Fruit fly (Drosophila melanogaster) whole organism, adult: ENCODE results near the gene CG4577.
A peak's percentile ranks its signal among the peaks of the same experiment; 100 is the strongest.

Experiments used
- CG11617 ChIP-seq: fragments of 200-800 bp; sonication (Bioruptor generic); optimal IDR thresholded peaks from 2 replicates; lab custom pipeline; 2017; ENCODE audit warnings: mild to moderate bottlenecking, missing biosample characterization, missing genetic modification reagents, missing genetic modification characterization
- CG12768 ChIP-seq: fragments of 200-800 bp; sonication (Bioruptor generic); optimal IDR thresholded peaks from 2 replicates; lab custom pipeline; 2017; ENCODE audit warnings: missing biosample characterization, missing genetic modification characterization, mild to moderate bottlenecking, moderate library complexity, missing genetic modification reagents
- CG14711 ChIP-seq: fragments of 200-800 bp; sonication (Bioruptor generic); optimal IDR thresholded peaks from 2 replicates; lab custom pipeline; 2018; ENCODE audit warnings: missing biosample characterization, mild to moderate bottlenecking, missing genetic modification characterization, moderate library complexity
- CG1620 ChIP-seq: fragments of 200-800 bp; sonication (Bioruptor generic); optimal IDR thresholded peaks from 2 replicates; lab custom pipeline; 2016; ENCODE audit warnings: missing biosample characterization, missing genetic modification characterization
- CG33017 ChIP-seq: fragments of 200-800 bp; sonication (Bioruptor generic); optimal IDR thresholded peaks from 2 replicates; lab custom pipeline; 2018; ENCODE audit warnings: missing biosample characterization, mild to moderate bottlenecking, missing genetic modification characterization, moderate library complexity
- CG5204 ChIP-seq: fragments of 200-800 bp; sonication (Bioruptor generic); optimal IDR thresholded peaks from 2 replicates; lab custom pipeline; 2016; ENCODE audit warnings: missing biosample characterization, missing genetic modification characterization
- CG7045 ChIP-seq: fragments of 200-800 bp; sonication (Bioruptor generic); optimal IDR thresholded peaks from 2 replicates; lab custom pipeline; 2017; ENCODE audit warnings: missing biosample characterization, mild to moderate bottlenecking, missing genetic modification characterization
- CG7101 ChIP-seq: fragments of 200-800 bp; sonication (Bioruptor generic); optimal IDR thresholded peaks from 2 replicates; lab custom pipeline; 2018; ENCODE audit warnings: missing biosample characterization, mild to moderate bottlenecking, missing genetic modification characterization, moderate library complexity
- Clk ChIP-seq: fragments of 200-800 bp; sonication (Bioruptor generic); optimal IDR thresholded peaks from 2 replicates; lab custom pipeline; 2017; ENCODE audit warnings: missing biosample characterization, missing genetic modification characterization
- Crg-1 ChIP-seq: fragments of 200-800 bp; sonication (Bioruptor generic); optimal IDR thresholded peaks from 2 replicates; lab custom pipeline; 2016; ENCODE audit warnings: missing biosample characterization, missing genetic modification characterization
- Hr96 ChIP-seq: fragments of 200-800 bp; sonication (Bioruptor generic); optimal IDR thresholded peaks from 2 replicates; lab custom pipeline; 2016; ENCODE audit warnings: missing biosample characterization, missing genetic modification characterization
- Mnt ChIP-seq: fragments of 200-800 bp; sonication (Bioruptor generic); optimal IDR thresholded peaks from 2 replicates; lab custom pipeline; 2016; ENCODE audit warnings: missing biosample characterization, mild to moderate bottlenecking, missing genetic modification characterization
- bab1 ChIP-seq: fragments of 200-800 bp; sonication (Bioruptor generic); optimal IDR thresholded peaks from 3 replicates; lab custom pipeline; 2019; ENCODE audit warnings: missing biosample characterization, mild to moderate bottlenecking, missing genetic modification characterization, moderate library complexity
- cic ChIP-seq: fragments of 200-800 bp; sonication (Bioruptor generic); optimal IDR thresholded peaks from 2 replicates; lab custom pipeline; 2017; ENCODE audit warnings: missing biosample characterization, mild to moderate bottlenecking, missing genetic modification characterization, moderate library complexity
- cnc ChIP-seq, 2 experiments: fragments of >200 bp; optimal IDR thresholded peaks; 2 replicates each; lab custom pipeline; 2017
- kay ChIP-seq: fragments of 200-800 bp; sonication (Bioruptor generic); peaks from one replicate; lab custom pipeline; 2016; ENCODE audit warnings: missing biosample characterization, missing genetic modification characterization, borderline replicate concordance
- ovo ChIP-seq: fragments of 200-800 bp; sonication (Bioruptor generic); optimal IDR thresholded peaks from 2 replicates; lab custom pipeline; 2016; ENCODE audit warnings: missing biosample characterization, missing genetic modification characterization
- pad ChIP-seq: fragments of 200-800 bp; sonication (Bioruptor generic); optimal IDR thresholded peaks from 3 replicates; lab custom pipeline; 2017; ENCODE audit warnings: missing biosample characterization, missing genetic modification characterization, mild to moderate bottlenecking, moderate library complexity, missing genetic modification reagents
- tj ChIP-seq: fragments of 200-800 bp; sonication (Bioruptor generic); optimal IDR thresholded peaks from 3 replicates; lab custom pipeline; 2017; ENCODE audit warnings: missing biosample characterization, mild to moderate bottlenecking, missing genetic modification characterization, moderate library complexity
- toe ChIP-seq: fragments of 200-800 bp; sonication (Bioruptor generic); optimal IDR thresholded peaks from 2 replicates; lab custom pipeline; 2016; ENCODE audit warnings: missing biosample characterization, missing genetic modification characterization

The CG4577 gene

dm6 chr2L:1118880-1119809 lies 15.3 kb upstream of the CG4577 start:
- TF ChIP-seq cic (GFP tag; lab: Kevin White, UChicago) (peak; percentile 78), Crg-1 (GFP tag; lab: Kevin White, UChicago) (peak; percentile 49), toe (GFP tag; lab: Kevin White, UChicago) (peak; percentile 64), Mnt (peak; percentile 66), Hr96 (peak; percentile 57), CG33017 (tag; lab: Kevin White, UChicago) (peak; percentile 70), CG1620 (GFP tag; lab: Kevin White, UChicago) (peak; percentile 64), kay (GFP tag; lab: Kevin White, UChicago) (peak; percentile 97), Clk (GFP tag; lab: Kevin White, UChicago) (no peak), ovo (GFP tag; lab: Kevin White, UChicago) (peak; percentile 93), pad (peak; percentile 52), CG7045 (GFP tag; lab: Kevin White, UChicago) (peak; percentile 45), CG14711 (tag; lab: Kevin White, UChicago) (peak; percentile 59), CG11617 (GFP tag; lab: Kevin White, UChicago) (peak; percentile 79), CG5204 (GFP tag; lab: Kevin White, UChicago) (peak; percentile 77), cnc (optimal IDR thresholded peaks at IDR 0.05; lab: Kevin White, UChicago) (no peak), tj (peak; percentile 63), CG12768 (GFP tag; lab: Kevin White, UChicago) (peak; percentile 94), bab1 (GFP tag; lab: Kevin White, UChicago) (peak; percentile 49), CG7101 (tag; lab: Kevin White, UChicago) (peak; percentile 71)

- TF ChIP-seq tj (peak; percentile 100), ovo (GFP tag; lab: Kevin White, UChicago) (no peak), Mnt (peak; percentile 20), cic (GFP tag; lab: Kevin White, UChicago) (peak; percentile 51), CG7045 (GFP tag; lab: Kevin White, UChicago) (no peak), kay (GFP tag; lab: Kevin White, UChicago) (no peak)
Measured at dm6 chr2L:1120206-1120902, 14.1 kb upstream of the CG4577 start.

dm6 chr2L:1121942-1122710 lies 12.4 kb upstream of the CG4577 start:
- peak; percentile 58 for TF ChIP-seq Crg-1 (GFP tag; lab: Kevin White, UChicago)
- no peak for TF ChIP-seq pad
- no peak for TF ChIP-seq cic (GFP tag; lab: Kevin White, UChicago)
- no peak for TF ChIP-seq tj
- TF ChIP-seq CG5204 (GFP tag; lab: Kevin White, UChicago): peak; percentile 7
- TF ChIP-seq Clk (GFP tag; lab: Kevin White, UChicago): peak; percentile 2
- TF ChIP-seq CG7101 (tag; lab: Kevin White, UChicago): peak; percentile 2

dm6 chr2L:1122711-1122960 lies 11.9 kb upstream of the CG4577 start:
- TF ChIP-seq CG12768 (GFP tag; lab: Kevin White, UChicago) (no peak), cnc (optimal IDR thresholded peaks at IDR 0.05; lab: Kevin White, UChicago) (no peak), Hr96 (no peak), ovo (GFP tag; lab: Kevin White, UChicago) (peak; percentile 45)

- TF ChIP-seq CG7045 (GFP tag; lab: Kevin White, UChicago): peak; percentile 64
- peak; percentile 6 for TF ChIP-seq toe (GFP tag; lab: Kevin White, UChicago)
- TF ChIP-seq CG1620 (GFP tag; lab: Kevin White, UChicago): no peak
- TF ChIP-seq kay (GFP tag; lab: Kevin White, UChicago): no peak
- no peak for TF ChIP-seq CG12768 (GFP tag; lab: Kevin White, UChicago)
- TF ChIP-seq pad: peak; percentile 36
- no peak for TF ChIP-seq CG11617 (GFP tag; lab: Kevin White, UChicago)
- TF ChIP-seq cnc (optimal IDR thresholded peaks at IDR 0.05; lab: Kevin White, UChicago): no peak
- peak; percentile 67 for TF ChIP-seq ovo (GFP tag; lab: Kevin White, UChicago)
- no peak for TF ChIP-seq tj
- TF ChIP-seq bab1 (GFP tag; lab: Kevin White, UChicago): no peak
- TF ChIP-seq cic (GFP tag; lab: Kevin White, UChicago): peak; percentile 70
- TF ChIP-seq CG7101 (tag; lab: Kevin White, UChicago): peak; percentile 76
- TF ChIP-seq CG5204 (GFP tag; lab: Kevin White, UChicago): no peak
- no peak for TF ChIP-seq Hr96
- peak; percentile 30 for TF ChIP-seq CG14711 (tag; lab: Kevin White, UChicago)
- no peak for TF ChIP-seq Crg-1 (GFP tag; lab: Kevin White, UChicago)
- TF ChIP-seq Mnt: no peak
- peak; percentile 30 for TF ChIP-seq CG33017 (tag; lab: Kevin White, UChicago)
- no peak for TF ChIP-seq Clk (GFP tag; lab: Kevin White, UChicago)
Measured at dm6 chr2L:1123078-1123818, 11.2 kb upstream of the CG4577 start.
